Fruit fly (Drosophila melanogaster): ENCODE data around the gene CG18404.

DNA sequence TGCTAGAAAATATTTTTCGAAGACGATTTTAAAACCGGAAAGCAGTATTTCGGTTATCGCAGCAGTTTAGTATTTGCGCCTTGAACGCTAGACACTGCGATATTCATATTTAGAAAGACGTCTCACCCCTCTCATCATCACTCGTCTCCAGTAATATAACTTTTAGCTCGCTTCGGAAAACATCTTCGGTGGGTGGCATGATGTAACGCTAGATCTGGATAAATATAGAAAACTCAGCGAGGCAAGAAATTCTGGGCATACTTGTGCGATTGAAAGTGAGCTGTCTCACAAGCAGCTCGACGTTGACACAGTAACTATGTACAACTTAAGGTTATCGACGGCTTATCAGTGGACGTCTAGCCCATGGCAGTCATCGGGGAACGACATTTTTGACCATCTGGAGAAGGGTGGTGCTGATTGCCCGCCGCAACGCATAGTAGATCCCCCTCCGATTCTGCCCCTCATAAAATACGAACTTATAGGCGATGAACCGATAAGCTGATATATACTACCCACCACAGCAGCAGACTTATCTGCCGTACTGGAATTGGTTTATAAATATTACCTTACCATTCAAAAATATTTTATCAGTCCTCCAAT lies 48.9 kb upstream of the CG18404 start:
- TF ChIP-seq Ets21C (GFP tag; optimal IDR thresholded peaks at IDR 0.05) (no peak), topi (GFP tag; optimal IDR thresholded peaks at IDR 0.05) (no peak), CG11902 (GFP tag; optimal IDR thresholded peaks at IDR 0.05) (no peak), Lpt (GFP tag; optimal IDR thresholded peaks at IDR 0.05) (no peak), Sox14 (GFP tag; optimal IDR thresholded peaks at IDR 0.05) (no peak), Sox102F (GFP tag; optimal IDR thresholded peaks at IDR 0.05) (no peak), CG3032 (tag; optimal IDR thresholded peaks at IDR 0.05) (no peak), CG8119 (GFP tag; IDR thresholded peaks at IDR 0.05) (no peak), CG11762 (GFP tag; optimal IDR thresholded peaks at IDR 0.05; ENCODE audit: insufficient read depth) (no peak), fkh (GFP tag; optimal IDR thresholded peaks at IDR 0.05) (no peak), Met (GFP tag; optimal IDR thresholded peaks at IDR 0.05) (no peak), Hr39 (GFP tag; optimal IDR thresholded peaks at IDR 0.05) (no peak), Hr4 (GFP tag; optimal IDR thresholded peaks at IDR 0.05) (no peak), acj6 (GFP tag; optimal IDR thresholded peaks at IDR 0.05) (no peak)
